Fruit fly (Drosophila melanogaster): ENCODE measurements around the gene Cerk.

dm6 chr3R:5369490-5370001 is 1.4 kb upstream of the Cerk start, which contains the start of the genes CG31542 and CG34277:
- no peak for TF ChIP-seq pan (optimal IDR thresholded peaks at IDR 0.05)
- TF ChIP-seq Dll (optimal IDR thresholded peaks at IDR 0.05) = no peak
- TF ChIP-seq psq (optimal IDR thresholded peaks at IDR 0.05) = no peak
- TF ChIP-seq EcR (GFP tag; optimal IDR thresholded peaks at IDR 0.05) = no peak
- TF ChIP-seq usp (GFP tag; optimal IDR thresholded peaks at IDR 0.05) = no peak
- no peak for TF ChIP-seq CG8478 (optimal IDR thresholded peaks at IDR 0.05)
